Fruit fly (Drosophila melanogaster) whole organism, embryonic: Measurements from ENCODE around the gene CG16984.
A peak's percentile ranks its signal among the peaks of the same experiment; 100 is the strongest.

ENCODE experiments used
- Adf1 ChIP-seq: fragments of 200-800 bp; sonication (Bioruptor generic); IDR thresholded peaks from 2 replicates; pipeline ENCODE4 v1.3.6; 2022; ENCODE audit warnings: missing biosample characterization, missing genetic modification characterization
- Bdp1 ChIP-seq: fragments of 200-800 bp; sonication (Bioruptor generic); optimal IDR thresholded peaks from 3 replicates; lab custom pipeline; 2016; ENCODE audit warnings: missing biosample characterization, missing genetic modification characterization
- C15 ChIP-seq: fragments of 200-800 bp; sonication (Bioruptor generic); IDR thresholded peaks from 3 replicates; pipeline ENCODE4 v1.3.6; 2022; ENCODE audit warnings: missing biosample characterization, missing genetic modification characterization
- CG10267 ChIP-seq: fragments of 200-800 bp; sonication (Bioruptor generic); optimal IDR thresholded peaks from 2 replicates; lab custom pipeline; 2018; ENCODE audit warnings: missing biosample characterization, mild to moderate bottlenecking, missing genetic modification characterization, moderate library complexity
- CG10959 ChIP-seq: fragments of 200-800 bp; sonication (Bioruptor generic); IDR thresholded peaks from 2 replicates; pipeline ENCODE4 v1.3.6; 2022; ENCODE audit warnings: missing biosample characterization, missing genetic modification characterization
- CG11093 ChIP-seq: fragments of 200-800 bp; sonication (Bioruptor generic); IDR thresholded peaks from 3 replicates; pipeline ENCODE4 v1.3.6; 2022; ENCODE audit warnings: missing biosample characterization, missing genetic modification characterization
- CG12104 ChIP-seq: fragments of 200-800 bp; sonication (Bioruptor generic); optimal IDR thresholded peaks from 3 replicates; lab custom pipeline; 2016; ENCODE audit warnings: missing biosample characterization, missing genetic modification characterization
- CG12299 ChIP-seq: fragments of 200-800 bp; sonication (Bioruptor generic); optimal IDR thresholded peaks from 2 replicates; lab custom pipeline; 2018; ENCODE audit warnings: missing biosample characterization, mild to moderate bottlenecking, missing genetic modification characterization
- CG13775 ChIP-seq: fragments of 200-800 bp; sonication (Bioruptor generic); optimal IDR thresholded peaks from 3 replicates; lab custom pipeline; 2017; ENCODE audit warnings: missing biosample characterization, mild to moderate bottlenecking, missing genetic modification characterization
- CG15479 ChIP-seq: fragments of 200-800 bp; sonication (Bioruptor generic); optimal IDR thresholded peaks from 3 replicates; lab custom pipeline; 2019; ENCODE audit warnings: missing biosample characterization, mild to moderate bottlenecking, missing genetic modification characterization, moderate library complexity
- CG17361 ChIP-seq: fragments of 200-800 bp; sonication (Bioruptor generic); IDR thresholded peaks from 3 replicates; pipeline ENCODE4 v1.3.6; 2022; ENCODE audit warnings: missing biosample characterization, missing genetic modification characterization
- CG1832 ChIP-seq: fragments of 200-800 bp; sonication (Bioruptor generic); optimal IDR thresholded peaks from 2 replicates; lab custom pipeline; 2017; ENCODE audit warnings: missing biosample characterization, mild to moderate bottlenecking, missing genetic modification characterization, inconsistent platforms
- CG2712 ChIP-seq: fragments of 200-800 bp; optimal IDR thresholded peaks from 3 replicates; lab custom pipeline; 2019; ENCODE audit warnings: missing biosample characterization, mild to moderate bottlenecking, missing genetic modification characterization, moderate library complexity
- CG2889 ChIP-seq: fragments of 200-800 bp; sonication (Bioruptor generic); IDR thresholded peaks from 3 replicates; pipeline ENCODE4 v1.3.6; 2022; ENCODE audit warnings: missing biosample characterization, missing genetic modification characterization
- CG4282 ChIP-seq: fragments of 200-800 bp; sonication (Bioruptor generic); optimal IDR thresholded peaks from 2 replicates; lab custom pipeline; 2016; ENCODE audit warnings: missing biosample characterization, missing genetic modification characterization
- CG6175 ChIP-seq: fragments of 200-800 bp; sonication (Bioruptor generic); IDR thresholded peaks from 3 replicates; pipeline ENCODE4 v1.3.6; 2022; ENCODE audit warnings: missing biosample characterization, missing genetic modification characterization
- CG9727 ChIP-seq: fragments of 200-800 bp; sonication (Bioruptor generic); optimal IDR thresholded peaks from 3 replicates; lab custom pipeline; 2017; ENCODE audit warnings: missing biosample characterization, mild to moderate bottlenecking, missing genetic modification characterization
- CkIIα-i1 ChIP-seq: fragments of 200-800 bp; sonication (Bioruptor generic); IDR thresholded peaks from 2 replicates; pipeline ENCODE4 v1.3.6; 2022; ENCODE audit warnings: missing biosample characterization, missing genetic modification characterization
- Dll ChIP-seq: fragments of 200-800 bp; sonication (Bioruptor generic); IDR thresholded peaks from 4 replicates; pipeline ENCODE4 v1.3.6; 2022; ENCODE audit warnings: missing biosample characterization, missing genetic modification characterization; ENCODE audit not compliant: partially characterized antibody
- HmgD ChIP-seq: fragments of 200-800 bp; sonication (Bioruptor generic); optimal IDR thresholded peaks from 3 replicates; lab custom pipeline; 2016; ENCODE audit warnings: missing biosample characterization, missing genetic modification characterization
- NC2β ChIP-seq: fragments of 200-800 bp; sonication (Bioruptor generic); optimal IDR thresholded peaks from 2 replicates; lab custom pipeline; 2016; ENCODE audit warnings: missing biosample characterization, missing genetic modification characterization
- Nf-YB ChIP-seq: fragments of 200-800 bp; sonication (Bioruptor generic); optimal IDR thresholded peaks from 3 replicates; lab custom pipeline; 2019; ENCODE audit warnings: missing biosample characterization, mild to moderate bottlenecking, missing genetic modification characterization, moderate library complexity
- Nf-YC ChIP-seq: fragments of 200-800 bp; optimal IDR thresholded peaks from 3 replicates; lab custom pipeline; 2019; ENCODE audit warnings: missing biosample characterization, mild to moderate bottlenecking, missing genetic modification characterization, moderate library complexity
- Xrp1 ChIP-seq: fragments of 200-800 bp; sonication (Bioruptor generic); IDR thresholded peaks from 2 replicates; pipeline ENCODE4 v1.3.6; 2022; ENCODE audit warnings: missing biosample characterization, missing genetic modification characterization
- ato ChIP-seq: fragments of 200-800 bp; sonication (Bioruptor generic); IDR thresholded peaks from 2 replicates; pipeline ENCODE4 v1.3.6; 2022; ENCODE audit warnings: missing biosample characterization, missing genetic modification characterization; ENCODE audit not compliant: partially characterized antibody
- corto ChIP-seq: fragments of 200-800 bp; sonication (Bioruptor generic); optimal IDR thresholded peaks from 2 replicates; lab custom pipeline; 2016; ENCODE audit warnings: missing biosample characterization, mild to moderate bottlenecking, missing genetic modification characterization, moderate library complexity
- crp ChIP-seq, 2 experiments: fragments of 200-800 bp; sonication (Bioruptor generic); optimal IDR thresholded peaks; 2 replicates in 1 of 2; 3 replicates in 1 of 2; lab custom pipeline; 2017; ENCODE audit warnings: missing biosample characterization in 2 of 2, missing genetic modification characterization in 2 of 2, mild to moderate bottlenecking in 1 of 2, moderate library complexity in 1 of 2
- cwo ChIP-seq: fragments of 200-800 bp; sonication (Bioruptor generic); optimal IDR thresholded peaks from 3 replicates; lab custom pipeline; 2017; ENCODE audit warnings: missing biosample characterization, missing genetic modification characterization, mild to moderate bottlenecking, moderate library complexity, missing genetic modification reagents
- da ChIP-seq: fragments of 200-800 bp; sonication (Bioruptor generic); optimal IDR thresholded peaks from 2 replicates; lab custom pipeline; 2016; ENCODE audit warnings: missing biosample characterization, missing genetic modification characterization
- dimm ChIP-seq: fragments of 200-800 bp; sonication (Bioruptor generic); IDR thresholded peaks from 2 replicates; pipeline ENCODE4 v1.3.6; 2022; ENCODE audit warnings: missing biosample characterization, missing genetic modification characterization
- gce ChIP-seq: fragments of 200-800 bp; sonication (Bioruptor generic); IDR thresholded peaks from 3 replicates; pipeline ENCODE4 v1.3.6; 2022; ENCODE audit warnings: missing biosample characterization, missing genetic modification characterization
- gcm2 ChIP-seq: fragments of 200-800 bp; sonication (Bioruptor generic); optimal IDR thresholded peaks from 2 replicates; lab custom pipeline; 2016; ENCODE audit warnings: missing biosample characterization, missing genetic modification characterization
- grn ChIP-seq: fragments of 200-800 bp; sonication (Bioruptor generic); optimal IDR thresholded peaks from 3 replicates; lab custom pipeline; 2017; ENCODE audit warnings: missing biosample characterization, missing genetic modification characterization
- klu ChIP-seq: fragments of 200-800 bp; sonication (Bioruptor generic); IDR thresholded peaks from 2 replicates; pipeline ENCODE4 v1.3.6; 2022; ENCODE audit warnings: missing biosample characterization, missing genetic modification characterization
- lab ChIP-seq: fragments of 200-800 bp; sonication (Bioruptor generic); optimal IDR thresholded peaks from 3 replicates; lab custom pipeline; 2017; ENCODE audit warnings: missing biosample characterization, missing genetic modification characterization, mild to moderate bottlenecking, moderate library complexity, missing genetic modification reagents
- lmd ChIP-seq: fragments of 200-800 bp; sonication (Bioruptor generic); IDR thresholded peaks from 2 replicates; pipeline ENCODE4 v1.3.6; 2022; ENCODE audit warnings: missing biosample characterization, missing genetic modification characterization
- luna ChIP-seq: fragments of 200-800 bp; sonication (Bioruptor generic); optimal IDR thresholded peaks from 2 replicates; lab custom pipeline; 2016; ENCODE audit warnings: missing biosample characterization, missing genetic modification characterization
- mld ChIP-seq: fragments of 200-800 bp; sonication (Bioruptor generic); IDR thresholded peaks from 3 replicates; pipeline ENCODE4 v1.3.6; 2022; ENCODE audit warnings: missing biosample characterization, missing genetic modification characterization; ENCODE audit not compliant: partially characterized antibody
- phol ChIP-seq: fragments of 200-800 bp; sonication (Bioruptor generic); optimal IDR thresholded peaks from 3 replicates; lab custom pipeline; 2018; ENCODE audit warnings: missing biosample characterization, mild to moderate bottlenecking, missing genetic modification characterization, moderate library complexity
- prd ChIP-seq, 3 experiments: fragments of >200 bp in 2 of 3; fragments of 200-800 bp in 1 of 3; sonication (Bioruptor generic) in 1 of 3; optimal IDR thresholded peaks in 2 of 3; IDR thresholded peaks in 1 of 3; 2 replicates in 2 of 3; 3 replicates in 1 of 3; pipeline versions ENCODE4 v1.3.6 to Lab custom; 2017 to 2022; ENCODE audit warnings: missing biosample characterization in 1 of 3, missing genetic modification characterization in 1 of 3
- seq ChIP-seq: fragments of 200-800 bp; sonication (Bioruptor generic); IDR thresholded peaks from 2 replicates; pipeline ENCODE4 v1.3.6; 2022; ENCODE audit warnings: missing biosample characterization, missing genetic modification characterization
- sisA ChIP-seq: fragments of 200-800 bp; sonication (Bioruptor generic); IDR thresholded peaks from 2 replicates; pipeline ENCODE4 v1.3.6; 2022; ENCODE audit warnings: missing biosample characterization, missing genetic modification characterization
- slou ChIP-seq: fragments of 200-800 bp; sonication (Bioruptor generic); optimal IDR thresholded peaks from 3 replicates; lab custom pipeline; 2016; ENCODE audit warnings: missing biosample characterization, missing genetic modification characterization
- sug ChIP-seq: fragments of 200-800 bp; optimal IDR thresholded peaks from 2 replicates; lab custom pipeline; 2019; ENCODE audit warnings: missing biosample characterization, mild to moderate bottlenecking, missing genetic modification characterization, moderate library complexity
- tll ChIP-seq, 2 experiments: fragments of 200-800 bp in 1 of 2; fragments of >200 bp in 1 of 2; sonication (Bioruptor generic) in 1 of 2; optimal IDR thresholded peaks; 2 replicates each; lab custom pipeline; 2017 to 2019; ENCODE audit warnings: missing biosample characterization in 2 of 2, missing genetic modification characterization in 2 of 2, mild to moderate bottlenecking in 1 of 2, moderate library complexity in 1 of 2
- trem ChIP-seq: fragments of 200-800 bp; optimal IDR thresholded peaks from 3 replicates; lab custom pipeline; 2019; ENCODE audit warnings: missing biosample characterization, mild to moderate bottlenecking, missing genetic modification characterization, moderate library complexity
- unc-4 ChIP-seq: fragments of 200-800 bp; sonication (Bioruptor generic); IDR thresholded peaks from 2 replicates; pipeline ENCODE4 v1.3.6; 2022; ENCODE audit warnings: missing biosample characterization, missing genetic modification characterization; ENCODE audit not compliant: partially characterized antibody
- usp ChIP-seq: fragments of >200 bp; optimal IDR thresholded peaks from 2 replicates; lab custom pipeline; 2017; ENCODE audit warnings: missing biosample characterization, missing genetic modification characterization
- zen2 ChIP-seq: fragments of 200-800 bp; sonication (Bioruptor generic); IDR thresholded peaks from 3 replicates; pipeline ENCODE4 v1.3.6; 2022; ENCODE audit warnings: missing biosample characterization, missing genetic modification characterization; ENCODE audit not compliant: partially characterized antibody

Gene CG16984

dm6 chr3L:2552116-2552843 is 43.3 kb upstream of the CG16984 start:
- TF ChIP-seq C15 (GFP tag; lab: Robert Waterston, UW) (no peak), gcm2 (GFP tag; lab: Kevin White, UChicago) (no peak), CG15479 (GFP tag; lab: Kevin White, UChicago) (no peak), CG9727 (peak; percentile 78), cwo (GFP tag; lab: Kevin White, UChicago) (peak; percentile 30), crp (GFP tag; optimal IDR thresholded peaks at IDR 0.05; lab: Kevin White, UChicago) (no peak), CG11093 (GFP tag; lab: Robert Waterston, UW) (no peak; the same call in 2 of the 3 replicates), CG1832 (GFP tag; lab: Kevin White, UChicago) (no peak), sisA (GFP tag; lab: Robert Waterston, UW) (peak; percentile 72), gce (GFP tag; lab: Robert Waterston, UW) (no peak), Xrp1 (GFP tag; lab: Robert Waterston, UW) (peak; percentile 79), luna (GFP tag; lab: Kevin White, UChicago) (no peak), CG12299 (tag; lab: Kevin White, UChicago) (peak; percentile 0), Bdp1 (GFP tag; lab: Kevin White, UChicago) (no peak), lab (GFP tag; lab: Kevin White, UChicago) (peak; percentile 73), usp (GFP tag; lab: Kevin White, UChicago) (no peak), sug (tag; lab: Kevin White, UChicago) (no peak), corto (GFP tag; lab: Kevin White, UChicago) (no peak), klu (GFP tag; lab: Robert Waterston, UW) (no peak), CkIIα-i1 (GFP tag; lab: Robert Waterston, UW) (no peak), slou (GFP tag; lab: Kevin White, UChicago) (no peak), mld (GFP tag; lab: Robert Waterston, UW) (no peak), CG12104 (GFP tag; lab: Kevin White, UChicago) (peak; percentile 18), grn (GFP tag; lab: Kevin White, UChicago) (peak; percentile 18), CG2889 (GFP tag; lab: Robert Waterston, UW) (no peak), phol (peak; percentile 78), seq (no peak), CG2712 (tag; lab: Kevin White, UChicago) (peak; percentile 87), trem (tag; lab: Kevin White, UChicago) (peak; percentile 71), CG10959 (GFP tag; lab: Robert Waterston, UW) (peak; percentile 56; the same call in 1 of the 2 replicates), Nf-YB (GFP tag; lab: Kevin White, UChicago) (peak; percentile 46), CG10267 (tag; lab: Kevin White, UChicago) (peak; percentile 78), CG17361 (GFP tag; lab: Robert Waterston, UW) (peak; percentile 74), unc-4 (GFP tag; lab: Robert Waterston, UW) (no peak), dimm (GFP tag; lab: Robert Waterston, UW) (no peak), Adf1 (GFP tag; lab: Robert Waterston, UW) (no peak), Nf-YC (no peak), CG6175 (no peak), lmd (GFP tag; lab: Robert Waterston, UW) (peak; percentile 44; the same call in 1 of the 2 replicates), HmgD (GFP tag; lab: Kevin White, UChicago) (no peak), prd (optimal IDR thresholded peaks at IDR 0.05; lab: Kevin White, UChicago) (no peak), prd (GFP tag; IDR thresholded peaks at IDR 0.05; lab: Robert Waterston, UW) (no peak; the same call in 2 of the 3 replicates), tll (GFP tag; optimal IDR thresholded peaks at IDR 0.05; lab: Kevin White, UChicago) (no peak), NC2β (GFP tag; lab: Kevin White, UChicago) (peak; percentile 72), CG13775 (peak; percentile 1), da (GFP tag; lab: Kevin White, UChicago) (no peak), CG4282 (GFP tag; lab: Kevin White, UChicago) (no peak), ato (no peak), Dll (GFP tag; lab: Robert Waterston, UW) (no peak), zen2 (GFP tag; lab: Robert Waterston, UW) (no peak)
